Worm (Caenorhabditis elegans): Measurements from ENCODE around the gene snpc-1.1.

ce11 chrII:7791408-7792050 is 10.4 kb upstream of the snpc-1.1 start:
- TF ChIP-seq snpc-4 (tag; optimal IDR thresholded peaks at IDR 0.05), result no peak
- no peak for TF ChIP-seq nhr-237 (tag; optimal IDR thresholded peaks at IDR 0.05)
- peak in 4 of 6 experiments; percentile 20 to 74 (median 44) for TF ChIP-seq elt-3 (tag; optimal IDR thresholded peaks at IDR 0.05)
- TF ChIP-seq sox-4 (tag; optimal IDR thresholded peaks at IDR 0.05), result no peak
- peak; percentile 29 for TF ChIP-seq ama-1 (optimal IDR thresholded peaks at IDR 0.05)
- TF ChIP-seq unc-62 (GFP tag; optimal IDR thresholded peaks at IDR 0.05), result no peak
- no peak for TF ChIP-seq ces-1 (GFP tag; optimal IDR thresholded peaks at IDR 0.05)
- TF ChIP-seq nhr-90 (tag; optimal IDR thresholded peaks at IDR 0.05; ENCODE audit: poor library complexity), result no peak
- no peak for TF ChIP-seq ztf-11 (tag; optimal IDR thresholded peaks at IDR 0.05)
- TF ChIP-seq sup-37 (GFP tag; optimal IDR thresholded peaks at IDR 0.05), result no peak
- TF ChIP-seq alr-1 (tag; optimal IDR thresholded peaks at IDR 0.05; ENCODE audit: borderline replicate concordance), result no peak
- TF ChIP-seq ztf-4 (tag; optimal IDR thresholded peaks at IDR 0.05), result no peak
- no peak for TF ChIP-seq lin-15B (tag; optimal IDR thresholded peaks at IDR 0.05)

Measured in whole organism, L1 larva.